Fruit fly (Drosophila melanogaster) whole organism: ENCODE data around the gene PGS1.

Experiments
- CG8478 ChIP-seq: fragments of >200 bp; optimal IDR thresholded peaks from 2 replicates; lab custom pipeline; 2018; ENCODE audit warnings: inconsistent platforms
- Dll ChIP-seq: fragments of >200 bp; optimal IDR thresholded peaks from 2 replicates; lab custom pipeline; 2017
- EcR ChIP-seq, 2 experiments: fragments of >200 bp; optimal IDR thresholded peaks; 2 replicates each; lab custom pipeline; 2017; ENCODE audit warnings: missing biosample characterization in 2 of 2, missing genetic modification characterization in 2 of 2, missing genetic modification reagents in 2 of 2
- pan ChIP-seq: fragments of >200 bp; optimal IDR thresholded peaks from 2 replicates; lab custom pipeline; 2017
- psq ChIP-seq: fragments of >200 bp; optimal IDR thresholded peaks from 2 replicates; lab custom pipeline; 2017

dm6 chr3R:18749786-18750185 lies 3.9 kb upstream of the PGS1 start:
- TF ChIP-seq pan (lab: Kevin White, UChicago) (no peak), psq (lab: Kevin White, UChicago) (no peak), CG8478 (no peak), EcR (GFP tag; optimal IDR thresholded peaks at IDR 0.05; lab: Kevin White, UChicago) (no peak), Dll (lab: Kevin White, UChicago) (no peak)
